Worm (Caenorhabditis elegans) whole organism, young adult: ENCODE data around the gene mbk-2.

Experiments
- K11D2.4 ChIP-seq: fragments of 200-800 bp; sonication (Bioruptor generic); IDR thresholded peaks from 2 replicates; pipeline ENCODE4 v1.3.6; 2022; ENCODE audit warnings: missing genetic modification reagents, missing genetic modification characterization, missing compliant biosample characterization
- Y79H2A.3 ChIP-seq: fragments of 200-800 bp; sonication (Bioruptor generic); conservative IDR thresholded peaks from 2 replicates; pipeline ENCODE4 v1.3.6; 2022; ENCODE audit warnings: missing genetic modification reagents, missing genetic modification characterization, missing compliant biosample characterization
- bed-2 ChIP-seq: fragments of 200-800 bp; sonication (Bioruptor generic); IDR thresholded peaks from 2 replicates; pipeline ENCODE4 v1.3.6; 2022; ENCODE audit warnings: missing genetic modification reagents, missing genetic modification characterization, missing compliant biosample characterization
- hlh-12 ChIP-seq: sonication (generic microtip); optimal IDR thresholded peaks from 2 replicates; lab custom pipeline; 2016; ENCODE audit warnings: missing genetic modification characterization, missing compliant biosample characterization
- nhr-179 ChIP-seq: sonication (generic microtip); optimal IDR thresholded peaks from 2 replicates; lab custom pipeline; 2016; ENCODE audit warnings: mild to moderate bottlenecking, missing genetic modification characterization, missing compliant biosample characterization
- nhr-90 ChIP-seq: sonication (generic microtip); optimal IDR thresholded peaks from 2 replicates; lab custom pipeline; 2016; ENCODE audit warnings: missing genotype, mild to moderate bottlenecking, missing genetic modification characterization, missing compliant biosample characterization
- pha-4 ChIP-seq: fragments of 150-350 bp; sonication (generic microtip); optimal IDR thresholded peaks from 2 replicates; lab custom pipeline; 2014; ENCODE audit warnings: missing biosample characterization, missing genetic modification reagents, missing genetic modification characterization
- rcor-1 ChIP-seq: fragments of 200-800 bp; sonication (Bioruptor generic); IDR thresholded peaks from 2 replicates; pipeline ENCODE4 v1.3.6; 2022; ENCODE audit warnings: missing genetic modification reagents, missing genetic modification characterization, missing compliant biosample characterization
- snpc-1.1 ChIP-seq: sonication (generic microtip); optimal IDR thresholded peaks from 2 replicates; lab custom pipeline; 2017; ENCODE audit warnings: missing genetic modification characterization, mild to moderate bottlenecking, missing compliant biosample characterization, antibody characterized with exemption, moderate library complexity, missing genotype, missing genetic modification reagents; ENCODE audit not compliant: insufficient read depth
- tbp1 ChIP-seq: fragments of 200-800 bp; sonication (Bioruptor generic); optimal IDR thresholded peaks from 2 replicates; lab custom pipeline; 2018; ENCODE audit warnings: mild to moderate bottlenecking, missing genetic modification characterization, missing compliant biosample characterization
- unc-130 ChIP-seq: sonication (generic microtip); optimal IDR thresholded peaks from 2 replicates; lab custom pipeline; 2016; ENCODE audit warnings: missing genetic modification reagents, missing genetic modification characterization, missing compliant biosample characterization
- unc-62 ChIP-seq: fragments of 150-350 bp; optimal IDR thresholded peaks from 2 replicates; lab custom pipeline; 2014; ENCODE audit warnings: missing biosample characterization, missing genetic modification reagents, missing genetic modification characterization

- TF ChIP-seq snpc-1.1 (tag; lab: Kevin White, UChicago) (no peak), bed-2 (GFP tag; lab: Robert Waterston, UW) (no peak), Y79H2A.3 (GFP tag; lab: Robert Waterston, UW) (no peak), tbp1 (GFP tag; lab: Kevin White, UChicago) (no peak), pha-4 (no peak), hlh-12 (tag; lab: Kevin White, UChicago) (no peak), unc-130 (GFP tag; lab: Kevin White, UChicago) (no peak), nhr-90 (tag; lab: Kevin White, UChicago) (no peak), rcor-1 (no peak), unc-62 (GFP tag; lab: Kevin White, UChicago) (no peak), nhr-179 (tag; lab: Kevin White, UChicago) (no peak), K11D2.4 (GFP tag; lab: Robert Waterston, UW) (no peak)
Observed at ce11 chrIV:12972780-12973179, 36.2 kb upstream of the mbk-2 start.
